Fruit fly (Drosophila melanogaster): Measurements from ENCODE around the gene CG18748.

DNA sequence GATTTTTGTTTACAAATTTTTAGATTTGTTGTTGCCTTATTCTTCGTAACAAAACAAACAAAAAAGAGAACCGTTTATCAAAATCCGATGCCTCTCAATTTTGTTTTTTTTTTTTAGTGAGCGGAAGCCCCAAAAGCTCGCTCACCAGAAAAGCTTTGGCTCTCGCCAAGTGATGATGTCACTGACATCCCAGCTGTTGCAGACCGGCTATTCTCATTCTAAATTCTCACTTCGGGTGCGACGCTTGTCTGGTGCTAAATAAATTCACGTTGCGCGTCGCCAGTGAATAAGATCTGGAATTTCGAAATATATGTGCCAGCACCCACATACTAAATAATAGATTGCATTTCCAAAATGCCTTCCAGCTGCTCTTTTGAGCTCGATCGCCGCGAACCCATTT, 6.1 kb upstream of the CG18748 start, which contains the start of gene CG2641:
- no peak for TF ChIP-seq psq (optimal IDR thresholded peaks at IDR 0.05)
- TF ChIP-seq ttk (optimal IDR thresholded peaks at IDR 0.05) = no peak
- no peak for TF ChIP-seq h (optimal IDR thresholded peaks at IDR 0.05)
- no peak for TF ChIP-seq Sin3A (optimal IDR thresholded peaks at IDR 0.05)
